Fruit fly (Drosophila melanogaster): ENCODE measurements around the gene Tsp39D.
A peak's percentile ranks its signal among the peaks of the same experiment; 100 is the strongest.

The Tsp39D gene

DNA sequence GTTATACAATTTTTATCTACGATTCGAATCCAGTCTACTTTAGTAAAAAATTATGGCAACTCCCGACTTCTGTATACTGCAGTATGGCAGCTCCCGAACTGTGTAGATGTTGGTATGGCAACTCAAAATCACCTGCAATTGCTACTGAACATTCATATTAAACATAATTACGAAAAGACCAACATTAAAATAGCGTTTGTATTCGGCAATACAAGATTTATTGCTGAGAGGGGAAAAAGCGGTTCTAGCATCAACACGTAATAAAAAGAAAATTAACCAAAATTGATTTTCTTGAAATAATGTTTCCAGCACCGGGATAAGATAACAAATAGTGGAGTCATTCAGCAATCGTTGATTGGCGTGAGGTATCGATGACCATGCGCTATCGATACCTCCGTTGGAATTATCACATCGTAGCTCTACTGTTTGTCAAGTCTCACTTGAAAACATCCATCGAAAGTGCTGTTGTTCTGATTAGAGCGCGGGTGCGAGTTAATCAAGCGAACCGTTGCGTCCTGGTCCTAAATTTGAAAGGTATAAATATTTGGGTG, at the start of gene Tsp39D:
Gene Tsp39D (plus strand): TSS at position 405 of the 551 bp plus-strand sequence.
- TF ChIP-seq CG8119 (GFP tag; IDR thresholded peaks at IDR 0.05), result no peak
- peak; percentile 29 for TF ChIP-seq topi (GFP tag; optimal IDR thresholded peaks at IDR 0.05)
- no peak for TF ChIP-seq CG9139 (GFP tag; optimal IDR thresholded peaks at IDR 0.05)
- TF ChIP-seq Blimp-1 (GFP tag; optimal IDR thresholded peaks at IDR 0.05), result no peak
- TF ChIP-seq CG3919 (GFP tag; optimal IDR thresholded peaks at IDR 0.05), result no peak
- TF ChIP-seq CG6792 (GFP tag; optimal IDR thresholded peaks at IDR 0.05), result no peak
- peak; percentile 27 for TF ChIP-seq lz (GFP tag; optimal IDR thresholded peaks at IDR 0.05)
- TF ChIP-seq dsx (GFP tag; optimal IDR thresholded peaks at IDR 0.05; ENCODE audit: poor library complexity, severe bottlenecking), result no peak
- no peak for TF ChIP-seq CG8319 (GFP tag; optimal IDR thresholded peaks at IDR 0.05)
- no peak for TF ChIP-seq CG3032 (tag; optimal IDR thresholded peaks at IDR 0.05)
- TF ChIP-seq spab (GFP tag; optimal IDR thresholded peaks at IDR 0.05), result no peak
- no peak for TF ChIP-seq salr (GFP tag; optimal IDR thresholded peaks at IDR 0.05)
- no peak for TF ChIP-seq CG1621 (tag; optimal IDR thresholded peaks at IDR 0.05)
- TF ChIP-seq Hr39 (GFP tag; optimal IDR thresholded peaks at IDR 0.05), result no peak
- TF ChIP-seq Met (GFP tag; optimal IDR thresholded peaks at IDR 0.05), result no peak
- TF ChIP-seq net (GFP tag; optimal IDR thresholded peaks at IDR 0.05), result no peak
- TF ChIP-seq Eip75B (GFP tag; optimal IDR thresholded peaks at IDR 0.05), result no peak
- TF ChIP-seq Gug (GFP tag; IDR thresholded peaks at IDR 0.05), result no peak
- TF ChIP-seq ss (GFP tag; optimal IDR thresholded peaks at IDR 0.05), result no peak
- no peak for TF ChIP-seq Sox14 (GFP tag; optimal IDR thresholded peaks at IDR 0.05)
- peak; percentile 2 for TF ChIP-seq esn (GFP tag; optimal IDR thresholded peaks at IDR 0.05)
- peak; percentile 82 for TF ChIP-seq Eip78C (GFP tag)
- TF ChIP-seq fkh (GFP tag; optimal IDR thresholded peaks at IDR 0.05), result no peak
- peak; percentile 10 for TF ChIP-seq Smox (GFP tag; optimal IDR thresholded peaks at IDR 0.05)
- TF ChIP-seq eg (GFP tag; IDR thresholded peaks at IDR 0.05), result no peak
- TF ChIP-seq CG6854 (GFP tag; optimal IDR thresholded peaks at IDR 0.05), result no peak
- TF ChIP-seq CG6808 (GFP tag; optimal IDR thresholded peaks at IDR 0.05), result no peak
- peak; percentile 22 for TF ChIP-seq Ets21C (GFP tag; optimal IDR thresholded peaks at IDR 0.05)
- no peak for TF ChIP-seq Hr38 (GFP tag; optimal IDR thresholded peaks at IDR 0.05)
- TF ChIP-seq CG11902 (GFP tag; optimal IDR thresholded peaks at IDR 0.05), result no peak
- no peak for TF ChIP-seq CG8632 (GFP tag; optimal IDR thresholded peaks at IDR 0.05)
- TF ChIP-seq vri (GFP tag; optimal IDR thresholded peaks at IDR 0.05), result no peak
- TF ChIP-seq CG4318 (GFP tag; optimal IDR thresholded peaks at IDR 0.05), result no peak
- TF ChIP-seq Hr4 (GFP tag; optimal IDR thresholded peaks at IDR 0.05), result no peak
- no peak for TF ChIP-seq Sox15 (GFP tag; optimal IDR thresholded peaks at IDR 0.05)
- TF ChIP-seq CG10631 (GFP tag; optimal IDR thresholded peaks at IDR 0.05), result peak; percentile 17
- peak; percentile 14 for TF ChIP-seq cyc (GFP tag; optimal IDR thresholded peaks at IDR 0.05)

DNA sequence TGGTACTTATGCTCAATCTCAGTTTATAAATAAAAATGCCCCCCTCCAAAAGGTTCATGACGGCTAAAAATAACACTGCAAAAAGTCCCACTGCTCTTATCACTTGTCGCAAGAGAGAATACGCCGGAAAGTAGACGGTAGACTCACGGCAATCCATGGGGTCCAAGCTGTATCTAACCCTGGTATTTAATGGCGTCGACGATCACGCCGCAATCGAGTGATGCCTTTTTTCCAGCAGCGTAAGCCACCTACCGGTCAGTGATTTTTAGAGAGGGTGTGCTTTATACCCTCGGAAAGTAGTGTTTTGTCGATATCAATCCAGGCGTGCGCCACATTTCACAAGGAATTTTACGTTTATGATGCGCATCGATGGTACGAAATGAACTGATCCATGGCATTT, 44.8 kb upstream of the Tsp39D start:
- no peak for TF ChIP-seq ss (GFP tag; optimal IDR thresholded peaks at IDR 0.05)
- no peak for TF ChIP-seq CG10669 (GFP tag; optimal IDR thresholded peaks at IDR 0.05)
- no peak for TF ChIP-seq CG11294 (GFP tag; IDR thresholded peaks at IDR 0.05)
- no peak for TF ChIP-seq dsx (GFP tag; optimal IDR thresholded peaks at IDR 0.05; ENCODE audit: poor library complexity, severe bottlenecking)
- peak; percentile 92 for TF ChIP-seq svp (GFP tag)

DNA sequence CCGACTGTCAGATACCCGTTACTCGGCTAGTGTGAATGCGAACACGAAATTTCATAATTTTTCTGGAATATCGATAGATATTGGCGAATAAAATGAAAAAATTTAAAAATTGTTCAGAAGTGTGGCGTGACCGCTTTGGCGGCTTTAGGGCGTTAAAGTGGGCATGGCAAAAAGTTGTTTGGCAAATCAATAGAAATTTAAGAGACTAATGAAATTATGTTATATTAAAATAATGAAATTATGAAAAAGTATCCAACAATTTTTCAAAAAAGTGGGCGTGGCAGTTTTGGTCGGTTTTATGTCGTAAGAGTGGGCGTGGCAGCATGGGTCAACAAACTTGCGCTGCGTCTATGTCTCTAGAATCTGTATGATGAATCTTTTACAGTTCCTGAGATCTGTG, 42.3 kb upstream of the Tsp39D start:
- TF ChIP-seq CG3032 (tag; optimal IDR thresholded peaks at IDR 0.05) (no peak), CG1621 (tag; optimal IDR thresholded peaks at IDR 0.05) (no peak), CG34406 (GFP tag; optimal IDR thresholded peaks at IDR 0.05) (no peak), Hr4 (GFP tag; optimal IDR thresholded peaks at IDR 0.05) (no peak), Eip75B (GFP tag; optimal IDR thresholded peaks at IDR 0.05) (no peak), Eip93F (GFP tag; optimal IDR thresholded peaks at IDR 0.05) (no peak), Sox14 (GFP tag; optimal IDR thresholded peaks at IDR 0.05) (no peak)
